Fruit fly (Drosophila melanogaster) whole organism, embryonic: ENCODE results near the gene CG17839.

Source experiments
- Asciz ChIP-seq: fragments of 200-800 bp; sonication (Bioruptor generic); optimal IDR thresholded peaks from 2 replicates; lab custom pipeline; 2017; ENCODE audit warnings: missing biosample characterization, mild to moderate bottlenecking, missing genetic modification characterization, missing genetic modification reagents
- C15 ChIP-seq: fragments of 200-800 bp; sonication (Bioruptor generic); IDR thresholded peaks from 3 replicates; pipeline ENCODE4 v1.3.6; 2022; ENCODE audit warnings: missing biosample characterization, missing genetic modification characterization
- CG12299 ChIP-seq: fragments of 200-800 bp; sonication (Bioruptor generic); optimal IDR thresholded peaks from 2 replicates; lab custom pipeline; 2018; ENCODE audit warnings: missing biosample characterization, mild to moderate bottlenecking, missing genetic modification characterization
- CG12744 ChIP-seq: fragments of 200-800 bp; sonication (Bioruptor generic); optimal IDR thresholded peaks from 2 replicates; lab custom pipeline; 2016; ENCODE audit warnings: missing biosample characterization, missing genetic modification characterization
- CG14050 ChIP-seq: fragments of 200-800 bp; sonication (Bioruptor generic); IDR thresholded peaks from 3 replicates; pipeline ENCODE4 v1.3.6; 2022; ENCODE audit warnings: missing biosample characterization, missing genetic modification characterization
- CG14965 ChIP-seq: fragments of 200-800 bp; sonication (Bioruptor generic); optimal IDR thresholded peaks from 2 replicates; lab custom pipeline; 2016; ENCODE audit warnings: missing biosample characterization, missing genetic modification characterization, borderline replicate concordance
- CG15601 ChIP-seq: fragments of 200-800 bp; sonication (Bioruptor generic); optimal IDR thresholded peaks from 3 replicates; lab custom pipeline; 2019; ENCODE audit warnings: missing biosample characterization, mild to moderate bottlenecking, missing genetic modification characterization, moderate library complexity
- CG2116 ChIP-seq: fragments of 200-800 bp; sonication (Bioruptor generic); optimal IDR thresholded peaks from 3 replicates; lab custom pipeline; 2018; ENCODE audit warnings: missing biosample characterization, mild to moderate bottlenecking, missing genetic modification characterization
- CG2120 ChIP-seq: fragments of 200-800 bp; sonication (Bioruptor generic); optimal IDR thresholded peaks from 3 replicates; lab custom pipeline; 2016; ENCODE audit warnings: missing biosample characterization, missing genetic modification characterization
- CG2202 ChIP-seq: fragments of 200-800 bp; sonication (Bioruptor generic); optimal IDR thresholded peaks from 2 replicates; lab custom pipeline; 2018; ENCODE audit warnings: missing biosample characterization, mild to moderate bottlenecking, missing genetic modification characterization
- CG34224 ChIP-seq: fragments of 200-800 bp; sonication (Bioruptor generic); IDR thresholded peaks from 3 replicates; pipeline ENCODE4 v1.3.6; 2022; ENCODE audit warnings: missing biosample characterization, missing genetic modification characterization; ENCODE audit not compliant: partially characterized antibody
- CG7987 ChIP-seq: fragments of 200-800 bp; sonication (Bioruptor generic); optimal IDR thresholded peaks from 2 replicates; lab custom pipeline; 2018; ENCODE audit warnings: missing biosample characterization, mild to moderate bottlenecking, missing genetic modification characterization, moderate library complexity
- CG8290 ChIP-seq, 3 experiments: fragments of 200-800 bp; sonication (Bioruptor generic); optimal IDR thresholded peaks; 2 replicates each; lab custom pipeline; 2016 to 2019; ENCODE audit warnings: missing biosample characterization in 3 of 3, missing genetic modification characterization in 3 of 3, mild to moderate bottlenecking in 2 of 3, moderate library complexity in 1 of 3
- CHES-1-like ChIP-seq: fragments of 200-800 bp; sonication (Bioruptor generic); optimal IDR thresholded peaks from 2 replicates; lab custom pipeline; 2016; ENCODE audit warnings: missing biosample characterization, missing genetic modification characterization
- Dip3 ChIP-seq: fragments of 200-800 bp; sonication (Bioruptor generic); optimal IDR thresholded peaks from 3 replicates; lab custom pipeline; 2016; ENCODE audit warnings: missing biosample characterization, missing genetic modification characterization
- Doc3 ChIP-seq: fragments of 200-800 bp; sonication (Bioruptor generic); IDR thresholded peaks from 3 replicates; pipeline ENCODE4 v1.3.6; 2022; ENCODE audit warnings: missing biosample characterization, missing genetic modification characterization; ENCODE audit not compliant: partially characterized antibody
- Eip74EF ChIP-seq, 2 experiments: fragments of 200-800 bp in 1 of 2; fragments of >200 bp in 1 of 2; sonication (Bioruptor generic) in 1 of 2; optimal IDR thresholded peaks; 2 replicates each; lab custom pipeline; 2017 to 2019; ENCODE audit warnings: missing biosample characterization in 2 of 2, missing genetic modification characterization in 2 of 2, mild to moderate bottlenecking in 1 of 2, moderate library complexity in 1 of 2
- Hand ChIP-seq: fragments of 200-800 bp; sonication (Bioruptor generic); optimal IDR thresholded peaks from 2 replicates; lab custom pipeline; 2017; ENCODE audit warnings: mild to moderate bottlenecking, missing biosample characterization, missing genetic modification reagents, missing genetic modification characterization
- Hey ChIP-seq: fragments of 200-800 bp; sonication (Bioruptor generic); optimal IDR thresholded peaks from 3 replicates; lab custom pipeline; 2018; ENCODE audit warnings: missing biosample characterization, mild to moderate bottlenecking, missing genetic modification characterization
- Hr39 ChIP-seq: fragments of >200 bp; optimal IDR thresholded peaks from 2 replicates; lab custom pipeline; 2017
- Med ChIP-seq: fragments of 200-800 bp; sonication (Bioruptor generic); peaks from one replicate; lab custom pipeline; 2016; ENCODE audit warnings: missing biosample characterization, missing genetic modification characterization, mild to moderate bottlenecking, inconsistent platforms, moderate library complexity
- Mes4 ChIP-seq: fragments of 200-800 bp; sonication (Bioruptor generic); optimal IDR thresholded peaks from 2 replicates; lab custom pipeline; 2016; ENCODE audit warnings: missing biosample characterization, missing genetic modification characterization
- amos ChIP-seq: fragments of 200-800 bp; sonication (Bioruptor generic); IDR thresholded peaks from 2 replicates; pipeline ENCODE4 v1.3.6; 2022; ENCODE audit warnings: missing biosample characterization, missing genetic modification characterization; ENCODE audit not compliant: partially characterized antibody
- ato ChIP-seq: fragments of 200-800 bp; sonication (Bioruptor generic); IDR thresholded peaks from 2 replicates; pipeline ENCODE4 v1.3.6; 2022; ENCODE audit warnings: missing biosample characterization, missing genetic modification characterization; ENCODE audit not compliant: partially characterized antibody
- cad ChIP-seq: fragments of >200 bp; optimal IDR thresholded peaks from 2 replicates; lab custom pipeline; 2017; ENCODE audit warnings: missing biosample characterization, missing genetic modification characterization
- da ChIP-seq: fragments of 200-800 bp; sonication (Bioruptor generic); optimal IDR thresholded peaks from 2 replicates; lab custom pipeline; 2016; ENCODE audit warnings: missing biosample characterization, missing genetic modification characterization
- dmrt11E ChIP-seq: fragments of 200-800 bp; sonication (Bioruptor generic); optimal IDR thresholded peaks from 3 replicates; lab custom pipeline; 2018; ENCODE audit warnings: missing biosample characterization, mild to moderate bottlenecking, missing genetic modification characterization, moderate library complexity
- en ChIP-seq: fragments of 200-800 bp; sonication (Bioruptor generic); optimal IDR thresholded peaks from 2 replicates; lab custom pipeline; 2016; ENCODE audit warnings: missing biosample characterization, missing genetic modification characterization
- exex ChIP-seq: fragments of 200-800 bp; sonication (Bioruptor generic); optimal IDR thresholded peaks from 4 replicates; lab custom pipeline; 2018; ENCODE audit warnings: missing biosample characterization, mild to moderate bottlenecking, missing genetic modification characterization, moderate library complexity
- ham ChIP-seq: fragments of 200-800 bp; sonication (Bioruptor generic); IDR thresholded peaks from 2 replicates; pipeline ENCODE4 v1.3.6; 2022; ENCODE audit warnings: missing biosample characterization, missing genetic modification characterization
- her ChIP-seq: fragments of 200-800 bp; sonication (Bioruptor generic); optimal IDR thresholded peaks from 2 replicates; lab custom pipeline; 2016; ENCODE audit warnings: missing biosample characterization, missing genetic modification characterization
- jigr1 ChIP-seq: fragments of 200-800 bp; sonication (Bioruptor generic); IDR thresholded peaks from 3 replicates; pipeline ENCODE4 v1.3.6; 2022; ENCODE audit warnings: missing biosample characterization, missing genetic modification characterization
- knrl ChIP-seq: fragments of 200-800 bp; sonication (Bioruptor generic); IDR thresholded peaks from 3 replicates; pipeline ENCODE4 v1.3.6; 2022; ENCODE audit warnings: missing biosample characterization, missing genetic modification characterization; ENCODE audit not compliant: partially characterized antibody
- luna ChIP-seq: fragments of 200-800 bp; sonication (Bioruptor generic); optimal IDR thresholded peaks from 2 replicates; lab custom pipeline; 2016; ENCODE audit warnings: missing biosample characterization, missing genetic modification characterization
- maf-S ChIP-seq: fragments of 200-800 bp; sonication (Bioruptor generic); optimal IDR thresholded peaks from 2 replicates; lab custom pipeline; 2016; ENCODE audit warnings: missing biosample characterization, missing genetic modification characterization
- mirr ChIP-seq: fragments of 200-800 bp; sonication (Bioruptor generic); optimal IDR thresholded peaks from 3 replicates; lab custom pipeline; 2018; ENCODE audit warnings: missing biosample characterization, mild to moderate bottlenecking, missing genetic modification characterization
- nerfin-1 ChIP-seq: fragments of 200-800 bp; sonication (Bioruptor generic); optimal IDR thresholded peaks from 3 replicates; lab custom pipeline; 2019; ENCODE audit warnings: missing biosample characterization, mild to moderate bottlenecking, missing genetic modification characterization, moderate library complexity
- rib ChIP-seq: fragments of 200-800 bp; sonication (Bioruptor generic); IDR thresholded peaks from 2 replicates; pipeline ENCODE4 v1.3.6; 2022; ENCODE audit warnings: missing biosample characterization, missing genetic modification characterization
- ro ChIP-seq: fragments of 200-800 bp; sonication (Bioruptor generic); IDR thresholded peaks from 2 replicates; pipeline ENCODE4 v1.3.6; 2022; ENCODE audit warnings: missing biosample characterization, missing genetic modification characterization
- schlank ChIP-seq: fragments of 200-800 bp; sonication (Bioruptor generic); optimal IDR thresholded peaks from 2 replicates; lab custom pipeline; 2018; ENCODE audit warnings: missing biosample characterization, mild to moderate bottlenecking, missing genetic modification characterization
- sd ChIP-seq: fragments of 200-800 bp; sonication (Bioruptor generic); optimal IDR thresholded peaks from 3 replicates; lab custom pipeline; 2018; ENCODE audit warnings: missing biosample characterization, mild to moderate bottlenecking, missing genetic modification characterization, moderate library complexity
- slbo ChIP-seq: fragments of 200-800 bp; sonication (Bioruptor generic); IDR thresholded peaks from 2 replicates; pipeline ENCODE4 v1.3.6; 2022; ENCODE audit warnings: missing biosample characterization, missing genetic modification characterization
- sob ChIP-seq: fragments of 200-800 bp; sonication (Bioruptor generic); IDR thresholded peaks from 2 replicates; pipeline ENCODE4 v1.3.6; 2022; ENCODE audit warnings: missing biosample characterization, missing genetic modification characterization
- tll ChIP-seq, 2 experiments: fragments of 200-800 bp in 1 of 2; fragments of >200 bp in 1 of 2; sonication (Bioruptor generic) in 1 of 2; optimal IDR thresholded peaks; 2 replicates each; lab custom pipeline; 2017 to 2019; ENCODE audit warnings: missing biosample characterization in 2 of 2, missing genetic modification characterization in 2 of 2, mild to moderate bottlenecking in 1 of 2, moderate library complexity in 1 of 2
- usp ChIP-seq: fragments of >200 bp; optimal IDR thresholded peaks from 2 replicates; lab custom pipeline; 2017; ENCODE audit warnings: missing biosample characterization, missing genetic modification characterization
- vnd ChIP-seq: fragments of 200-800 bp; sonication (Bioruptor generic); IDR thresholded peaks from 3 replicates; pipeline ENCODE4 v1.3.6; 2022; ENCODE audit warnings: missing biosample characterization, missing genetic modification characterization; ENCODE audit not compliant: partially characterized antibody

The CG17839 gene

DNA sequence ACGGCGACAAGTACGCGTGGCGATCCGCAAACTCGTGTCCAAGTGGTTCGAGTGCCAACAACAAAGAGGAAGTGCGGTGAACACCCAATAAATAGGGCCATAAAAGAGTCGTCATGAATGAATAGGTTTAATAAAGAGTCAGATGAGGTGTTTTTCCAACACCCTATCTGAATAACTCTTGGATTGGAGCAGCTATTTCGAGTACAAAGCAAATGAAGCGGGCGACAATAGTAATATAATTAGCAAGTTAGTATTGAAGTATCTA, 21.6 kb upstream of the CG17839 start:
- TF ChIP-seq ro (GFP tag; lab: Robert Waterston, UW) (no peak), Asciz (no peak), mirr (GFP tag; lab: Kevin White, UChicago) (peak; percentile 11), CG15601 (tag; lab: Kevin White, UChicago) (no peak), sob (GFP tag; lab: Robert Waterston, UW) (no peak), Hey (peak; percentile 12), cad (GFP tag; lab: Kevin White, UChicago) (peak; percentile 46), ato (no peak), luna (GFP tag; lab: Kevin White, UChicago) (no peak), Hr39 (no peak), exex (tag; lab: Kevin White, UChicago) (peak; percentile 28), Med (GFP tag; lab: Kevin White, UChicago) (peak; percentile 66), CG8290 (GFP tag; optimal IDR thresholded peaks at IDR 0.05; lab: Kevin White, UChicago) (no peak), CG8290 (tag; optimal IDR thresholded peaks at IDR 0.05; lab: Kevin White, UChicago) (peak in 1 of 2 experiments; percentile 11), da (GFP tag; lab: Kevin White, UChicago) (no peak)

DNA sequence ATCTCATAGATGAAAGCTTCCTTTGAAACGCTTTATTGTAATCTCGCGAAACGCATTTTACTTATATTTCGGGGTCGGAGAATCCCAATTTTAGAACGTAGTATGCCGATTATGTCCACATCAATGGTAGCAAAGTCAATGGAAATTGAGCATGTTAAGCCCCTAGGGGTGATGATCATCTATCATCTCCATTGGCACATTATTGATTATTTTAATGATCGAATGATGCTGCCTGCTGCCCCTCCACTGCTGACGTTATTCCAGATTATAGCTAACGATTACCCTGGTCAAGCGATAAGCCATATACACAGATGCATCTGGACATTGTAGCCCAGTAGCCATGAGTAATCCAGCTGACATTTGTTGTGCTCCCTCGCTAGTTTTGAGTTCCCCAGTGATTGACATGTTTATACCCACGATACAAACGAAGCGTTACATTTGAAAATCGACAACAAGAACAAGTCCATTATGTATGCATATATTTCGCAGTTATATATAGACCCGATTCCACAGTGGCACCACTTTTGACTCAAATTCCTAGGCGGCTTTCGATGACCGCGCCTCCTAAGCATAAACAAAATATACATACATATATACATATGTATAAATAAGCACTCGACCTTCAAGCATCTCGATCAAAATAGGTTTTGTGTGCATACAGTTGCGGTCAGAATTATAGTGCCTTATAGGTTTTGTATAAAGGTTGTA, 20.5 kb upstream of the CG17839 start:
- TF ChIP-seq CG8290 (GFP tag; optimal IDR thresholded peaks at IDR 0.05; lab: Kevin White, UChicago) = no peak
- TF ChIP-seq CG8290 (tag; optimal IDR thresholded peaks at IDR 0.05; lab: Kevin White, UChicago) = no peak
- TF ChIP-seq maf-S = no peak
- peak; percentile 95 for TF ChIP-seq sd (tag; lab: Kevin White, UChicago)

DNA sequence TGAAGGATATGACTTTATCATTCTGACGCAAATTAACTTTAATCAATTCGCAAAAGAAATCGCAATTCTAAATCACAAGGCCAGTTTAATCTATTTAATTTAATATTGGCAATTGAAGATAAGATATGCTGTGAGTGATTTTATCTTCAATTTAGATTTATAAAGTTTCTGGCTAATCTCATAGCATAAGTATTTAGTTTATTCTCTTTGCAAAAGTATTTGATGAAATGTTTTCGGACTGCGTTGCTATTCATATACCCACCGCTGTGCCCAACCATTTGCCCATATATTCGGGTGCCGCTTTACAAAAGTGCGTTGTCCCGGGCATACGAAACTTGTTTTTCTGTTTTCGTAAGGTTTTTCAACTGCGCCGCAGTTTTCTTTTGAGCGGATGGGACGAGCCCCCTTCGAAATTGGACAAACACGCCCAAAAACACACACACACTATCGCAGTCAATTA, 20.0 kb upstream of the CG17839 start:
- peak; percentile 96 for TF ChIP-seq CG2202 (tag; lab: Kevin White, UChicago)
- peak; percentile 92 for TF ChIP-seq slbo (GFP tag; lab: Robert Waterston, UW)
- peak; percentile 72 for TF ChIP-seq Hey
- peak; percentile 80 for TF ChIP-seq CG2116 (GFP tag; lab: Kevin White, UChicago)
- TF ChIP-seq Doc3 (GFP tag; lab: Robert Waterston, UW) = no peak
- TF ChIP-seq ham = no peak
- TF ChIP-seq CG2120 (GFP tag; lab: Kevin White, UChicago) = peak; percentile 96
- TF ChIP-seq usp = no peak
- peak; percentile 70 for TF ChIP-seq CG14965 (GFP tag; lab: Kevin White, UChicago)
- peak in 1 of 2 experiments; percentile 46 for TF ChIP-seq tll (GFP tag; optimal IDR thresholded peaks at IDR 0.05; lab: Kevin White, UChicago)
- TF ChIP-seq CG34224 (GFP tag; lab: Robert Waterston, UW) = no peak
- TF ChIP-seq CG14050 = peak; percentile 83
- TF ChIP-seq knrl (GFP tag; lab: Robert Waterston, UW) = no peak
- TF ChIP-seq CHES-1-like (GFP tag; lab: Kevin White, UChicago) = peak; percentile 91
- peak; percentile 80 for TF ChIP-seq her (GFP tag; lab: Kevin White, UChicago)
- peak; percentile 85 for TF ChIP-seq rib (GFP tag; lab: Robert Waterston, UW)
- TF ChIP-seq en (GFP tag; lab: Kevin White, UChicago) = peak; percentile 86
- TF ChIP-seq vnd = no peak
- peak; percentile 98 for TF ChIP-seq dmrt11E (tag; lab: Kevin White, UChicago)
- TF ChIP-seq Dip3 (GFP tag; lab: Kevin White, UChicago) = peak; percentile 90
- TF ChIP-seq Eip74EF (GFP tag; optimal IDR thresholded peaks at IDR 0.05; lab: Kevin White, UChicago) = peak in 1 of 2 experiments; percentile 97
- TF ChIP-seq Mes4 = peak; percentile 91
- peak; percentile 88 for TF ChIP-seq CG7987 (GFP tag; lab: Kevin White, UChicago)
- no peak for TF ChIP-seq cad (GFP tag; lab: Kevin White, UChicago)
- peak; percentile 95 for TF ChIP-seq nerfin-1 (tag; lab: Kevin White, UChicago)
- TF ChIP-seq C15 (GFP tag; lab: Robert Waterston, UW) = peak; percentile 87
- peak; percentile 95 for TF ChIP-seq Hand (GFP tag; lab: Kevin White, UChicago)
- peak; percentile 94 for TF ChIP-seq CG12744 (GFP tag; lab: Kevin White, UChicago)
- TF ChIP-seq jigr1 (GFP tag; lab: Robert Waterston, UW) = peak; percentile 84; the same call in 2 of the 3 replicates
- TF ChIP-seq schlank (tag; lab: Kevin White, UChicago) = peak; percentile 92
- peak; percentile 94 for TF ChIP-seq CG12299 (tag; lab: Kevin White, UChicago)
- TF ChIP-seq amos = no peak
